Worm (Caenorhabditis elegans): ENCODE measurements around the gene mmab-1.

Gene mmab-1

DNA sequence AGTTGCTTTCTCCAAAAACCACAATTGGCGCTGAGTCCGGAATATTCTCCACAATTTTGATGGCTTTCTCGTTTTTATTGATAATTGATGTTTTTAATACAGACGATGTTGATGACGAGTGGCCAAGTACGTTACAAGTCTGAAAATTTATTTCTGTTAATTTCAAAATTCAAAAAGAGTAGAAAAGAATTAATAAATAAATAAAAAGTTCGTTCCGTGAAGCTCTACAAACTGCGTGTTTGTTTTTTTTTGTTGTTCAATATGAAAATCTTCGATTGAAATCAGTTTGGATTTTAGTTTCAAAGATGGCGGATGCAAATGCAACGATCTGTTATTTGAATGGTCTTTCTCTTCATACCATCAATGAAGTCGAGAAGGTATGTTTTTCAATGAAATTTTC lies 11.0 kb downstream of the mmab-1 start, which contains the start of gene F26F4.2:
TSS of gene F26F4.2 (plus strand) at position 301 of the 400 bp plus-strand sequence.
- TF ChIP-seq tbx-2 (tag; optimal IDR thresholded peaks at IDR 0.05) (no peak), fkh-2 (tag; optimal IDR thresholded peaks at IDR 0.05) (no peak), ceh-82 (tag; optimal IDR thresholded peaks at IDR 0.05) (no peak), nhr-67 (tag; optimal IDR thresholded peaks at IDR 0.05) (no peak), nfya-1 (tag; optimal IDR thresholded peaks at IDR 0.05; ENCODE audit: insufficient read depth) (no peak), lin-39 (tag; optimal IDR thresholded peaks at IDR 0.05) (no peak), unc-39 (tag; optimal IDR thresholded peaks at IDR 0.05) (no peak), mml-1 (tag; optimal IDR thresholded peaks at IDR 0.05) (no peak), lsy-12 (tag; optimal IDR thresholded peaks at IDR 0.05) (no peak), jun-1 (tag; optimal IDR thresholded peaks at IDR 0.05) (no peak), pha-4 (tag; optimal IDR thresholded peaks at IDR 0.05) (no peak), fkh-10 (GFP tag; optimal IDR thresholded peaks at IDR 0.05) (no peak), nhr-12 (tag; optimal IDR thresholded peaks at IDR 0.05) (no peak), ztf-4 (tag; optimal IDR thresholded peaks at IDR 0.05) (no peak), ceh-28 (tag; optimal IDR thresholded peaks at IDR 0.05) (no peak), pqm-1 (tag; optimal IDR thresholded peaks at IDR 0.05) (no peak), elt-1 (tag; optimal IDR thresholded peaks at IDR 0.05) (no peak), aly-2 (tag; optimal IDR thresholded peaks at IDR 0.05) (no peak)

DNA sequence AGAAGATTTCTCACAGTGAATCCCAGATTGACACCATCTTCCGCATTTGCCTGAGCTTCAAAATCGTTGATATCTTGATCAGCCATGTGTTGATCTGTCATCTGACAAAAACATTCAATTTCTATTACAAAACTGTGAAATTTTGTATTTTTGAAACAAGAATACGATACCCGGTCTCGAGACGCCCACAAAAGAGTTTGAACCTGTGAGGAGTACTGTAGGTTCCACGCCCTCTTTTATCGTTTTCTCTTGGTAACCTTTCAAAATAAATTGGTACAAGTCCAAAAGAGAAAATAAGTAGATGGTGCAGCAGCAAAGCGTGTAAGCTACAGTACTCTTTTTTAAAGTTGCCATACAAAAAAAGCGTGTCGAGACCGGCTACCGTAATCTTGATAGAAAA lies 12.0 kb downstream of the mmab-1 start, which contains the start of gene F26F4.12:
TSS of gene F26F4.12 (minus strand) at position 101 of the 400 bp plus-strand sequence.
- TF ChIP-seq nhr-25 (tag; optimal IDR thresholded peaks at IDR 0.05) (no peak), mml-1 (tag; optimal IDR thresholded peaks at IDR 0.05) (no peak), ceh-9 (tag; optimal IDR thresholded peaks at IDR 0.05) (no peak), tbx-2 (tag; optimal IDR thresholded peaks at IDR 0.05) (no peak), mdl-1 (tag; optimal IDR thresholded peaks at IDR 0.05) (no peak), nhr-67 (tag; optimal IDR thresholded peaks at IDR 0.05) (no peak), pha-4 (tag; optimal IDR thresholded peaks at IDR 0.05) (no peak), nhr-237 (tag; optimal IDR thresholded peaks at IDR 0.05) (no peak), fos-1 (tag; optimal IDR thresholded peaks at IDR 0.05) (no peak), egl-5 (tag; optimal IDR thresholded peaks at IDR 0.05) (no peak), nhr-77 (tag; optimal IDR thresholded peaks at IDR 0.05) (no peak), ama-1 (optimal IDR thresholded peaks at IDR 0.05) (no peak), elt-1 (tag; optimal IDR thresholded peaks at IDR 0.05) (no peak), ceh-82 (tag; optimal IDR thresholded peaks at IDR 0.05) (no peak)

DNA sequence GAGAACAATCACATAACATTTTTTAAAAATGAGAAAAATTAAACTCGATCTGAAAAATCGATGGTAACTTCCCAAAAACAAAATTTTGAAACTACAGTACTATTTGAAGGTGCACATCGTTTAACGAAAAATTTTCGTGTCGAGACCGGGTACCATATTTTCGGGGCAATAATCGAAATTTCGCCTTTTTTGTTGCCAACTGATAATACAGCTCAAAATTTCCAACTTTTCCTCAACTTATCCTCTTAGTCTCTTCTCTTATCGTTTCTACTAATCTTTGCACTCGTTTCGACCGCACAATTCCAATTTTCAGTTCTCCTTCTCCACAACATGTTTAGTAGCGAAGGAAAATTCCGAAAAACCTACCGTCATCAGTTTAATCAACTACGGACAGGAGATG lies 15.0 kb downstream of the mmab-1 start, which contains the start of gene rom-1:
TSS of gene rom-1 (plus strand) at position 301 of the 400 bp plus-strand sequence.
- TF ChIP-seq ceh-82 (tag; optimal IDR thresholded peaks at IDR 0.05) (no peak), eor-1 (tag; optimal IDR thresholded peaks at IDR 0.05) (no peak), aly-2 (tag; optimal IDR thresholded peaks at IDR 0.05) (no peak), sea-2 (GFP tag; optimal IDR thresholded peaks at IDR 0.05) (no peak), zag-1 (tag; optimal IDR thresholded peaks at IDR 0.05) (no peak), jun-1 (tag; optimal IDR thresholded peaks at IDR 0.05) (no peak), nhr-237 (tag; optimal IDR thresholded peaks at IDR 0.05) (no peak), nhr-23 (tag; optimal IDR thresholded peaks at IDR 0.05) (no peak), nhr-67 (tag; optimal IDR thresholded peaks at IDR 0.05) (no peak), lin-39 (tag; optimal IDR thresholded peaks at IDR 0.05) (no peak), nfya-1 (tag; optimal IDR thresholded peaks at IDR 0.05; ENCODE audit: insufficient read depth) (no peak)

DNA sequence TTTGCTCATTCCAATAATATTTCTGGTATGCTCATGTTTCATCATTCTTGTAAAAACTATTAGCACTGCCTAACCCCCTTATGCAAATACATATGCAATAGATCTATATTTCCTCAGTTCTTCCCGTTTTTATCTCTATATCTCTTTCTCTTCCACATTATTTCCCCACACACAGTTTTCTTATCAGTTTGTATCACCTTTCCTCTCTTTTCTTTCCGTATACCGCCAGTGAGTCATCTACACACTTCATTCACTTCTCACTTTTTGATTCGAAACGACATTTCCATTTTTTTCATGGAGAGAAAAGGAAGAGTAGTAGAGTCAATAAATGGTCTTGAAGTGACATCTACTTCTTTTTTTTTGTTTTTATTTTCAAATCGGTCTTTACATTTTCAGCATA lies 15.5 kb downstream of the mmab-1 start:
- TF ChIP-seq mml-1 (tag; optimal IDR thresholded peaks at IDR 0.05) (no peak), nhr-77 (tag; optimal IDR thresholded peaks at IDR 0.05) (no peak), daf-12 (tag; optimal IDR thresholded peaks at IDR 0.05) (no peak), jun-1 (tag; optimal IDR thresholded peaks at IDR 0.05) (peak; percentile 44), R02D3.7 (tag; optimal IDR thresholded peaks at IDR 0.05) (no peak), fos-1 (tag; optimal IDR thresholded peaks at IDR 0.05) (no peak), fkh-10 (GFP tag; optimal IDR thresholded peaks at IDR 0.05) (no peak), nhr-43 (tag; optimal IDR thresholded peaks at IDR 0.05; ENCODE audit: poor library complexity, severe bottlenecking) (no peak), aly-2 (tag; optimal IDR thresholded peaks at IDR 0.05) (no peak), ceh-28 (tag; optimal IDR thresholded peaks at IDR 0.05) (no peak), ztf-4 (tag; optimal IDR thresholded peaks at IDR 0.05) (no peak), unc-62 (GFP tag; optimal IDR thresholded peaks at IDR 0.05) (no peak), lsy-12 (tag; optimal IDR thresholded peaks at IDR 0.05) (no peak), hmg-11 (tag; optimal IDR thresholded peaks at IDR 0.05) (no peak), ZK546.5 (tag; optimal IDR thresholded peaks at IDR 0.05) (no peak), ceh-16 (tag; optimal IDR thresholded peaks at IDR 0.05) (no peak), egl-5 (tag; optimal IDR thresholded peaks at IDR 0.05) (no peak), zag-1 (tag; optimal IDR thresholded peaks at IDR 0.05) (no peak), tbx-2 (tag; optimal IDR thresholded peaks at IDR 0.05) (no peak), nhr-12 (tag; optimal IDR thresholded peaks at IDR 0.05) (no peak), ceh-82 (tag; optimal IDR thresholded peaks at IDR 0.05) (no peak), nhr-28 (tag; optimal IDR thresholded peaks at IDR 0.05) (no peak), eor-1 (tag; optimal IDR thresholded peaks at IDR 0.05) (no peak), snpc-4 (tag; optimal IDR thresholded peaks at IDR 0.05) (peak; percentile 26), elt-1 (tag; optimal IDR thresholded peaks at IDR 0.05) (no peak), nfya-1 (tag; optimal IDR thresholded peaks at IDR 0.05; ENCODE audit: insufficient read depth) (no peak), nhr-23 (tag; optimal IDR thresholded peaks at IDR 0.05) (no peak), lin-15B (tag; optimal IDR thresholded peaks at IDR 0.05) (no peak), pqm-1 (tag; optimal IDR thresholded peaks at IDR 0.05) (peak; percentile 2), skn-1 (tag; optimal IDR thresholded peaks at IDR 0.05) (no peak), nhr-25 (tag; optimal IDR thresholded peaks at IDR 0.05) (no peak), ztf-11 (tag; optimal IDR thresholded peaks at IDR 0.05) (no peak), pha-4 (tag; optimal IDR thresholded peaks at IDR 0.05) (peak; percentile 24), nhr-237 (tag; optimal IDR thresholded peaks at IDR 0.05) (no peak), sea-2 (GFP tag; optimal IDR thresholded peaks at IDR 0.05) (no peak), ama-1 (optimal IDR thresholded peaks at IDR 0.05) (no peak), elt-3 (tag; optimal IDR thresholded peaks at IDR 0.05) (peak in 1 of 3 experiments; percentile 40)
